Worm (Caenorhabditis elegans) whole organism, L2 larva: ENCODE measurements around the gene dnj-5.

Experiments
- C34F6.9 ChIP-seq: fragments of 150-350 bp; optimal IDR thresholded peaks from 2 replicates; lab custom pipeline; 2014; ENCODE audit warnings: missing biosample characterization, missing genetic modification characterization
- F13H6.1 ChIP-seq: sonication (generic microtip); optimal IDR thresholded peaks from 2 replicates; lab custom pipeline; 2016; ENCODE audit warnings: missing genetic modification characterization, missing compliant biosample characterization
- R02D3.7 ChIP-seq: fragments of 150-350 bp; optimal IDR thresholded peaks from 2 replicates; lab custom pipeline; 2014; ENCODE audit warnings: missing biosample characterization, missing genetic modification characterization
- Y55F3AM.14 ChIP-seq: fragments of 200-800 bp; sonication (Bioruptor generic); optimal IDR thresholded peaks from 2 replicates; lab custom pipeline; 2018; ENCODE audit warnings: mild to moderate bottlenecking, missing genetic modification characterization, missing compliant biosample characterization
- aly-2 ChIP-seq: fragments of 150-350 bp; optimal IDR thresholded peaks from 2 replicates; lab custom pipeline; 2014; ENCODE audit warnings: missing biosample characterization, missing genetic modification characterization
- ama-1 ChIP-seq: fragments of 150-350 bp; optimal IDR thresholded peaks from 2 replicates; lab custom pipeline; 2018; ENCODE audit warnings: inconsistent platforms
- blmp-1 ChIP-seq: sonication (generic microtip); optimal IDR thresholded peaks from 2 replicates; lab custom pipeline; 2017; ENCODE audit warnings: missing genetic modification characterization, mild to moderate bottlenecking, missing compliant biosample characterization, antibody characterized with exemption, moderate library complexity; ENCODE audit not compliant: insufficient read depth
- ceh-16 ChIP-seq: fragments of 150-350 bp; optimal IDR thresholded peaks from 2 replicates; lab custom pipeline; 2014; ENCODE audit warnings: missing biosample characterization, missing genetic modification characterization
- ceh-82 ChIP-seq: fragments of 150-350 bp; optimal IDR thresholded peaks from 2 replicates; lab custom pipeline; 2014; ENCODE audit warnings: missing biosample characterization, missing genetic modification characterization
- crh-2 ChIP-seq: sonication (generic microtip); optimal IDR thresholded peaks from 2 replicates; lab custom pipeline; 2017; ENCODE audit warnings: missing biosample characterization, missing genetic modification characterization
- dmd-4 ChIP-seq: sonication (generic microtip); optimal IDR thresholded peaks from 2 replicates; lab custom pipeline; 2017; ENCODE audit warnings: missing biosample characterization, missing genetic modification characterization
- egl-27 ChIP-seq: sonication (generic microtip); optimal IDR thresholded peaks from 3 replicates; lab custom pipeline; 2017; ENCODE audit warnings: missing biosample characterization, missing genetic modification reagents, missing genetic modification characterization
- elt-1 ChIP-seq: fragments of 150-350 bp; optimal IDR thresholded peaks from 2 replicates; lab custom pipeline; 2014; ENCODE audit warnings: missing biosample characterization, missing genetic modification characterization
- elt-3 ChIP-seq: sonication (generic microtip); optimal IDR thresholded peaks from 2 replicates; lab custom pipeline; 2017; ENCODE audit warnings: missing biosample characterization, missing genetic modification characterization
- fos-1 ChIP-seq: fragments of 150-350 bp; optimal IDR thresholded peaks from 2 replicates; lab custom pipeline; 2014; ENCODE audit warnings: missing biosample characterization, missing genetic modification characterization
- gmeb-1 ChIP-seq: fragments of 150-350 bp; optimal IDR thresholded peaks from 2 replicates; lab custom pipeline; 2014; ENCODE audit warnings: missing biosample characterization, missing genetic modification characterization
- lin-11 ChIP-seq: fragments of 150-350 bp; sonication (generic microtip); optimal IDR thresholded peaks from 2 replicates; lab custom pipeline; 2014; ENCODE audit warnings: missing biosample characterization, missing genetic modification characterization, inconsistent platforms, mixed read lengths
- lin-13 ChIP-seq: fragments of 150-350 bp; optimal IDR thresholded peaks from 2 replicates; lab custom pipeline; 2014; ENCODE audit warnings: missing biosample characterization, missing genetic modification reagents, missing genetic modification characterization
- lin-39 ChIP-seq: fragments of 150-350 bp; optimal IDR thresholded peaks from 2 replicates; lab custom pipeline; 2014; ENCODE audit warnings: missing biosample characterization, missing genetic modification reagents, missing genetic modification characterization
- lsy-2 ChIP-seq, 2 experiments: fragments of 150-350 bp in 1 of 2; sonication (generic microtip) in 1 of 2; optimal IDR thresholded peaks; 2 replicates each; lab custom pipeline; 2014 to 2017; ENCODE audit warnings: missing biosample characterization in 2 of 2, missing genetic modification characterization in 2 of 2
- mab-5 ChIP-seq: fragments of 150-350 bp; optimal IDR thresholded peaks from 2 replicates; lab custom pipeline; 2014; ENCODE audit warnings: missing biosample characterization, missing genetic modification characterization
- mdl-1 ChIP-seq, 2 experiments: fragments of 150-350 bp in 1 of 2; sonication (generic microtip) in 1 of 2; optimal IDR thresholded peaks; 2 replicates each; lab custom pipeline; 2017; ENCODE audit warnings: missing biosample characterization in 2 of 2, missing genetic modification characterization in 2 of 2
- nhr-10 ChIP-seq: sonication (generic microtip); optimal IDR thresholded peaks from 2 replicates; lab custom pipeline; 2017; ENCODE audit warnings: missing biosample characterization, missing genetic modification characterization
- nhr-11 ChIP-seq: fragments of 150-350 bp; optimal IDR thresholded peaks from 2 replicates; lab custom pipeline; 2014; ENCODE audit warnings: missing biosample characterization, missing genetic modification characterization
- nhr-12 ChIP-seq: fragments of 150-350 bp; optimal IDR thresholded peaks from 2 replicates; lab custom pipeline; 2014; ENCODE audit warnings: missing biosample characterization, missing genetic modification characterization
- nhr-129 ChIP-seq: fragments of 150-350 bp; optimal IDR thresholded peaks from 2 replicates; lab custom pipeline; 2014; ENCODE audit warnings: missing biosample characterization, missing genetic modification characterization
- nhr-21 ChIP-seq: fragments of 150-350 bp; optimal IDR thresholded peaks from 2 replicates; lab custom pipeline; 2014; ENCODE audit warnings: missing biosample characterization, missing genetic modification characterization
- nhr-23 ChIP-seq: fragments of 150-350 bp; optimal IDR thresholded peaks from 2 replicates; lab custom pipeline; 2014; ENCODE audit warnings: missing biosample characterization, missing genetic modification reagents, missing genetic modification characterization
- nhr-237 ChIP-seq: fragments of 150-350 bp; optimal IDR thresholded peaks from 2 replicates; lab custom pipeline; 2014; ENCODE audit warnings: missing biosample characterization, missing genetic modification characterization
- nhr-25 ChIP-seq: fragments of 150-350 bp; sonication (generic microtip); optimal IDR thresholded peaks from 3 replicates; lab custom pipeline; 2014; ENCODE audit warnings: missing biosample characterization, missing genetic modification characterization
- nhr-6 ChIP-seq: fragments of 150-350 bp; optimal IDR thresholded peaks from 2 replicates; lab custom pipeline; 2014; ENCODE audit warnings: missing biosample characterization, missing genetic modification characterization
- nhr-77 ChIP-seq: fragments of 150-350 bp; optimal IDR thresholded peaks from 2 replicates; lab custom pipeline; 2014; ENCODE audit warnings: missing biosample characterization, missing genetic modification characterization
- peb-1 ChIP-seq: fragments of 150-350 bp; optimal IDR thresholded peaks from 2 replicates; lab custom pipeline; 2014; ENCODE audit warnings: missing biosample characterization, missing genetic modification characterization
- sem-4 ChIP-seq: fragments of 150-350 bp; optimal IDR thresholded peaks from 2 replicates; lab custom pipeline; 2014; ENCODE audit warnings: missing biosample characterization, missing genetic modification reagents, missing genetic modification characterization
- sma-3 ChIP-seq: sonication (generic microtip); optimal IDR thresholded peaks from 2 replicates; lab custom pipeline; 2016; ENCODE audit warnings: missing genetic modification reagents, missing genetic modification characterization, missing compliant biosample characterization
- sma-9 ChIP-seq, 2 experiments: fragments of 150-350 bp in 1 of 2; sonication (generic microtip) in 1 of 2; optimal IDR thresholded peaks; 2 replicates each; lab custom pipeline; 2014 to 2016; ENCODE audit warnings: missing genetic modification characterization in 2 of 2, mild to moderate bottlenecking in 1 of 2, missing biosample characterization in 1 of 2, missing compliant biosample characterization in 1 of 2, missing genetic modification reagents in 1 of 2, moderate library complexity in 1 of 2
- snpc-4 ChIP-seq: fragments of 150-350 bp; optimal IDR thresholded peaks from 2 replicates; lab custom pipeline; 2014; ENCODE audit warnings: missing biosample characterization, missing genetic modification characterization
- unc-39 ChIP-seq: fragments of 150-350 bp; optimal IDR thresholded peaks from 2 replicates; lab custom pipeline; 2014; ENCODE audit warnings: missing biosample characterization, missing genetic modification characterization
- unc-55 ChIP-seq: fragments of 150-350 bp; sonication (generic microtip); optimal IDR thresholded peaks from 3 replicates; lab custom pipeline; 2014; ENCODE audit warnings: missing biosample characterization, missing genetic modification reagents, missing genetic modification characterization
- unc-62 ChIP-seq: fragments of 150-350 bp; optimal IDR thresholded peaks from 2 replicates; lab custom pipeline; 2014; ENCODE audit warnings: missing biosample characterization, missing genetic modification reagents, missing genetic modification characterization
- zag-1 ChIP-seq: fragments of 150-350 bp; optimal IDR thresholded peaks from 2 replicates; lab custom pipeline; 2014; ENCODE audit warnings: missing biosample characterization, missing genetic modification characterization
- ztf-1 ChIP-seq: fragments of 200-800 bp; sonication (Bioruptor generic); conservative IDR thresholded peaks from 2 replicates; pipeline ENCODE4 v1.3.6; 2022; ENCODE audit warnings: missing genetic modification characterization, missing compliant biosample characterization
- ztf-11 ChIP-seq: sonication (generic microtip); optimal IDR thresholded peaks from 2 replicates; lab custom pipeline; 2017; ENCODE audit warnings: missing biosample characterization, missing genetic modification characterization
- ztf-4 ChIP-seq: fragments of 150-350 bp; optimal IDR thresholded peaks from 2 replicates; lab custom pipeline; 2014; ENCODE audit warnings: missing biosample characterization, missing genetic modification characterization

Gene dnj-5

DNA sequence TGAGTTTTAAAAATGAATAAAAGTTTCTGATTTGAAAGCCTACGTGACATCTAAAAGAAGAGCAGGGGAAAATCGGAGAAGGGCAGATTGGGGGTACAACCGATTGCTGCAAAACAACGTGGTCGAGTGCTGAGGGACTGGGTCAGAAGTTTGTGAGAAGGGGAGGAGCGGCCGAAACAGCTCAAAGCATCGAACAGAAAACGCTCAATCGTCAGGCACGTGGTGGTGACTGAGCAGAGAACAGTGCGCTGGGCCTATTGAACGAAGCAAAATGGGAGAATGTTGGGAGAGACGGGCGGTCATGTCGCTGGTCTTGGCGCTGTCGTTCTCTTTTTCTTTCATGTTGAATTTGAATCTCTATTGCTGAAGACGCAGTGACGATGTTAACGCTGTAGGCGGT, 33.1 kb upstream of the dnj-5 start:
- TF ChIP-seq ztf-4 (peak; percentile 13), nhr-25 (tag; lab: Kevin White, UChicago) (peak; percentile 40), gmeb-1 (peak; percentile 7), ztf-1 (GFP tag; lab: Robert Waterston, UW) (no peak), blmp-1 (tag; lab: Kevin White, UChicago) (peak; percentile 47), unc-55 (GFP tag; lab: Kevin White, UChicago) (peak; percentile 40), C34F6.9 (tag; lab: Kevin White, UChicago) (peak; percentile 66), sma-3 (GFP tag; lab: Kevin White, UChicago) (peak; percentile 54), peb-1 (tag; lab: Kevin White, UChicago) (no peak), ztf-11 (no peak), lin-13 (GFP tag; lab: Kevin White, UChicago) (peak; percentile 32), F13H6.1 (tag; lab: Kevin White, UChicago) (peak; percentile 63), aly-2 (no peak), lsy-2 (tag; optimal IDR thresholded peaks at IDR 0.05; lab: Kevin White, UChicago) (peak in 1 of 2 experiments; percentile 11), unc-62 (no peak), unc-39 (no peak), ama-1 (lab: Kevin White, UChicago) (peak; percentile 88), snpc-4 (tag; lab: Kevin White, UChicago) (peak; percentile 21), ceh-82 (no peak), mab-5 (tag; lab: Kevin White, UChicago) (no peak), ceh-16 (tag; lab: Kevin White, UChicago) (no peak), fos-1 (tag; lab: Kevin White, UChicago) (peak; percentile 65), dmd-4 (no peak), nhr-12 (tag; lab: Kevin White, UChicago) (no peak), nhr-237 (tag; lab: Kevin White, UChicago) (no peak), mdl-1 (tag; optimal IDR thresholded peaks at IDR 0.05; lab: Kevin White, UChicago) (peak; percentile 60 to 92), egl-27 (peak; percentile 43), zag-1 (tag; lab: Kevin White, UChicago) (no peak), nhr-129 (tag; lab: Kevin White, UChicago) (peak; percentile 94), R02D3.7 (no peak), sma-9 (GFP tag; optimal IDR thresholded peaks at IDR 0.05; lab: Kevin White, UChicago) (peak; percentile 74), sma-9 (tag; optimal IDR thresholded peaks at IDR 0.05; lab: Kevin White, UChicago) (no peak), sem-4 (tag; lab: Kevin White, UChicago) (peak; percentile 58), elt-3 (tag; lab: Kevin White, UChicago) (no peak), lin-11 (tag; lab: Kevin White, UChicago) (peak; percentile 26), lin-39 (no peak), elt-1 (no peak), crh-2 (tag; lab: Kevin White, UChicago) (peak; percentile 32), nhr-11 (tag; lab: Kevin White, UChicago) (no peak), nhr-21 (tag; lab: Kevin White, UChicago) (peak; percentile 78), Y55F3AM.14 (GFP tag; lab: Kevin White, UChicago) (no peak)

DNA sequence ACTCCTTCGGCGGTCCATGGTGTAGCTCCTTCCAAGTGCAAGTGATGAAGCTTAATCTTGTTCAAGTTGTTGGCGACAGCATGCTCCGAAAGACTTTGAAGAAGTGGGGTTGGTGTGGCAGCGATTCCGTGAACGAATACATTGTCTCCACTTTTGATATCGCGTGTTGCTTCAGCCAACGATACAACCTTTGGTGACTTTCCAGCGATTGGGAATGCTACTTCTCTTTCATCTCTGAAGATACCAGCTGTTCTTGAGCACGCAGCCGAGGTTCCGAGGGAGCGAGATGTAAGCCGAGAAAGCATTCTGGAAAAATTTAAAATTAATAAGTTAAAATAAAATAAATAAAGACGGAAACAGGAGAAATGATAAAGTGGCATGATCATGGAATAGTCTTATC, 32.0 kb upstream of the dnj-5 start, which contains the start of gene acer-1:
TSS of gene acer-1 (minus strand) at position 306 of the 400 bp plus-strand sequence.
- TF ChIP-seq nhr-6 (tag; lab: Kevin White, UChicago) (no peak), ztf-1 (GFP tag; lab: Robert Waterston, UW) (no peak), ama-1 (lab: Kevin White, UChicago) (peak; percentile 49), sma-3 (GFP tag; lab: Kevin White, UChicago) (no peak), nhr-129 (tag; lab: Kevin White, UChicago) (peak; percentile 21), ztf-4 (no peak), dmd-4 (no peak), unc-62 (no peak), nhr-237 (tag; lab: Kevin White, UChicago) (no peak), gmeb-1 (no peak), elt-3 (tag; lab: Kevin White, UChicago) (no peak), nhr-10 (tag; lab: Kevin White, UChicago) (no peak), Y55F3AM.14 (GFP tag; lab: Kevin White, UChicago) (peak; percentile 28), nhr-77 (tag; lab: Kevin White, UChicago) (no peak), nhr-23 (tag; lab: Kevin White, UChicago) (no peak), ceh-16 (tag; lab: Kevin White, UChicago) (no peak), egl-27 (no peak), nhr-11 (tag; lab: Kevin White, UChicago) (no peak), nhr-12 (tag; lab: Kevin White, UChicago) (no peak)
